Fruit fly (Drosophila melanogaster) whole organism, wandering third instar larva: Measurements from ENCODE around the gene CG8664.

Source experiments
- Abd-B ChIP-seq: fragments of >200 bp; optimal IDR thresholded peaks from 2 replicates; lab custom pipeline; 2017; ENCODE audit warnings: missing biosample characterization, missing genetic modification characterization
- GATAd ChIP-seq: sonication (Bioruptor generic); optimal IDR thresholded peaks from 2 replicates; lab custom pipeline; 2016; ENCODE audit warnings: missing biosample characterization, missing genetic modification characterization
- HLH106 ChIP-seq: fragments of 200-800 bp; optimal IDR thresholded peaks from 3 replicates; lab custom pipeline; 2019; ENCODE audit warnings: missing biosample characterization, mild to moderate bottlenecking, missing genetic modification characterization, moderate library complexity
- OdsH ChIP-seq: fragments of 200-800 bp; sonication (Bioruptor generic); optimal IDR thresholded peaks from 2 replicates; lab custom pipeline; 2016; ENCODE audit warnings: missing biosample characterization, mild to moderate bottlenecking, missing genetic modification characterization
- h ChIP-seq: fragments of 200-800 bp; sonication (Bioruptor generic); optimal IDR thresholded peaks from 3 replicates; lab custom pipeline; 2016; ENCODE audit warnings: missing biosample characterization, mild to moderate bottlenecking, missing genetic modification characterization
- jim ChIP-seq: fragments of 175-275, 200-325 bp; sonication (Bioruptor generic); optimal IDR thresholded peaks from 2 replicates; lab custom pipeline; 2016; ENCODE audit warnings: missing biosample characterization, mild to moderate bottlenecking, missing genetic modification characterization
- tai ChIP-seq: sonication (Bioruptor generic); optimal IDR thresholded peaks from 2 replicates; lab custom pipeline; 2016; ENCODE audit warnings: missing biosample characterization, missing genetic modification characterization
- woc ChIP-seq: sonication (Bioruptor generic); optimal IDR thresholded peaks from 2 replicates; lab custom pipeline; 2016; ENCODE audit warnings: missing biosample characterization, mild to moderate bottlenecking, missing genetic modification characterization

DNA sequence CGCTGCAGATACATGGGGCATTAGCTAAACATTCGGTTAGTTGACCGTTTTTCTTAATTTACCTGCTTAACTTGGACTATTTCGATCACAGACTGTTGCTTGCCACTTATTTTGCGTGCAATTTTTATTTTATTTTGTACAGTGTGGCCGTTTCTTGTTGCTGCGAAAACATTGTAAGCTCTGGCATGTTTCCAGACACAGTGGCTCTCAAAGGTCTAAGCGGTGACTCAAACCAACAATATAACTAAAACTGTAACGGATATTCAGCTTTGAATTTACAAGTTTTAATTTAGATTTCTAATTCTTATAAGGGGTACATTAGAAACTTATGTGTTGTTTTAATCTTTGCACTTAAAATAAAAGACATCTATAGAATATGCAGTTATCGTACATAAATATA lies 33.2 kb downstream of the CG8664 start, which contains the start of gene CG8675:
- TF ChIP-seq GATAd (no peak), h (GFP tag; lab: Kevin White, UChicago) (no peak), woc (GFP tag; lab: Kevin White, UChicago) (no peak), HLH106 (tag; lab: Kevin White, UChicago) (no peak), Abd-B (GFP tag; lab: Kevin White, UChicago) (no peak), OdsH (no peak), tai (GFP tag; lab: Kevin White, UChicago) (no peak), jim (GFP tag; lab: Kevin White, UChicago) (no peak)
